Worm (Caenorhabditis elegans): Measurements from ENCODE around the gene asg-2.

DNA sequence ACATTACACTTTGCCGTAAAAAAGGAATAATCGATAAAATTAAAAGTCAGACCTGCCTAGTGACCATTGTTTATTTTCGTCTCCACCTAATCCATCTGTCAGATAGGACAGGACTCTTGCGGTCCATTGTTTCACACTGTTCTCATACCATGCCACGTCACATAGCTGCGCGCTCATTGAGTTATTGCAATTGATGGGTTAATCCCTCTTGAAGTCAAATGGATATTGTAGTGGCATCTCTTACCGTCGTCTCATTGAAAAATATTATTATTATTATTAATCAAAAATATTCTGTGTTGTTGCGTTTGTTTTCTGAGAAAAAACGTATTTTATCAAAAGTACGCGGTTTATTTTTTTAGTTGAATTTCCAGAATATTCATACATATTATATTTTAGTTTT is 47.1 kb downstream of the asg-2 start:
- TF ChIP-seq rec-8 (tag; optimal IDR thresholded peaks at IDR 0.05) = no peak
- TF ChIP-seq nfya-1 (tag; optimal IDR thresholded peaks at IDR 0.05; ENCODE audit: borderline replicate concordance, insufficient read depth) = no peak
- TF ChIP-seq lin-35 (GFP tag; optimal IDR thresholded peaks at IDR 0.05) = no peak
- TF ChIP-seq K12H6.12 (tag; optimal IDR thresholded peaks at IDR 0.05) = no peak
- TF ChIP-seq F49E8.2 (tag; optimal IDR thresholded peaks at IDR 0.05; ENCODE audit: insufficient read depth) = no peak
- no peak for TF ChIP-seq nhr-179 (tag; optimal IDR thresholded peaks at IDR 0.05)

All from whole organism, young adult.